Worm (Caenorhabditis elegans) whole organism, L1 larva: Measurements from ENCODE around the gene R10F2.5.

Experiments
- aha-1 ChIP-seq: fragments of 150-350 bp; optimal IDR thresholded peaks from 2 replicates; lab custom pipeline; 2014; ENCODE audit warnings: missing biosample characterization, missing genetic modification characterization
- aly-2 ChIP-seq: fragments of 150-350 bp; optimal IDR thresholded peaks from 2 replicates; lab custom pipeline; 2014; ENCODE audit warnings: missing biosample characterization, missing genetic modification characterization
- blmp-1 ChIP-seq: fragments of 150-350 bp; optimal IDR thresholded peaks from 2 replicates; lab custom pipeline; 2014; ENCODE audit warnings: missing biosample characterization, missing genetic modification characterization
- ceh-8 ChIP-seq: fragments of 200-800 bp; sonication (Bioruptor generic); optimal IDR thresholded peaks from 2 replicates; lab custom pipeline; 2018; ENCODE audit warnings: mild to moderate bottlenecking, missing genetic modification characterization, moderate library complexity, missing compliant biosample characterization
- ces-1 ChIP-seq: fragments of 150-350 bp; optimal IDR thresholded peaks from 2 replicates; lab custom pipeline; 2014; ENCODE audit warnings: missing biosample characterization, missing genetic modification reagents, missing genetic modification characterization
- dpl-1 ChIP-seq, 3 experiments: fragments of 150-350 bp in 2 of 3; sonication (generic microtip) in 1 of 3; optimal IDR thresholded peaks; 2 replicates each; lab custom pipeline; 2014 to 2017; ENCODE audit warnings: missing biosample characterization in 3 of 3, missing genetic modification characterization in 3 of 3, missing genetic modification reagents in 3 of 3
- dsc-1 ChIP-seq: sonication (generic microtip); optimal IDR thresholded peaks from 2 replicates; lab custom pipeline; 2016; ENCODE audit warnings: mild to moderate bottlenecking, missing genetic modification characterization, missing compliant biosample characterization
- efl-1 ChIP-seq, 4 experiments: fragments of 150-350 bp; optimal IDR thresholded peaks in 3 of 4; peaks in 1 of 4; 1 replicate in 1 of 4; 2 replicates in 3 of 4; lab custom pipeline; 2014; ENCODE audit warnings: missing biosample characterization in 2 of 4, missing genetic modification characterization in 2 of 4, missing genetic modification reagents in 2 of 4
- efl-3 ChIP-seq: fragments of 200-800 bp; sonication (Bioruptor generic); optimal IDR thresholded peaks from 2 replicates; lab custom pipeline; 2018; ENCODE audit warnings: mild to moderate bottlenecking, missing genetic modification characterization, missing compliant biosample characterization
- egl-13 ChIP-seq: sonication (generic microtip); optimal IDR thresholded peaks from 2 replicates; lab custom pipeline; 2016; ENCODE audit warnings: missing genotype, missing genetic modification reagents, missing genetic modification characterization, missing compliant biosample characterization
- elt-2 ChIP-seq: sonication (generic microtip); optimal IDR thresholded peaks from 2 replicates; lab custom pipeline; 2016; ENCODE audit warnings: missing genetic modification characterization, mild to moderate bottlenecking, inconsistent platforms, missing compliant biosample characterization, missing genetic modification reagents
- ets-5 ChIP-seq: fragments of 200-800 bp; sonication (Bioruptor generic); IDR thresholded peaks from 2 replicates; pipeline ENCODE4 v1.3.6; 2022; ENCODE audit warnings: missing genetic modification characterization, missing compliant biosample characterization
- fkh-4 ChIP-seq: sonication (generic microtip); optimal IDR thresholded peaks from 2 replicates; lab custom pipeline; 2016; ENCODE audit warnings: missing compliant biosample characterization, missing genetic modification characterization, borderline replicate concordance
- hlh-17 ChIP-seq: fragments of 200-800 bp; sonication (Bioruptor generic); optimal IDR thresholded peaks from 2 replicates; lab custom pipeline; 2018; ENCODE audit warnings: missing genetic modification characterization, mild to moderate bottlenecking, missing compliant biosample characterization, moderate library complexity, borderline replicate concordance
- irx-1 ChIP-seq: sonication (generic microtip); optimal IDR thresholded peaks from 2 replicates; lab custom pipeline; 2016; ENCODE audit warnings: missing genetic modification characterization, missing compliant biosample characterization
- jun-1 ChIP-seq: fragments of 150-350 bp; optimal IDR thresholded peaks from 2 replicates; lab custom pipeline; 2014; ENCODE audit warnings: missing biosample characterization, missing genetic modification reagents, missing genetic modification characterization
- lin-14 ChIP-seq: fragments of 200-800 bp; sonication (Bioruptor generic); optimal IDR thresholded peaks from 2 replicates; lab custom pipeline; 2018; ENCODE audit warnings: mild to moderate bottlenecking, missing genetic modification characterization, moderate library complexity, missing compliant biosample characterization
- lin-15B ChIP-seq: fragments of 150-350 bp; sonication (generic microtip); optimal IDR thresholded peaks from 3 replicates; lab custom pipeline; 2014; ENCODE audit warnings: missing biosample characterization, missing genetic modification characterization
- lin-39 ChIP-seq: fragments of 150-350 bp; optimal IDR thresholded peaks from 2 replicates; lab custom pipeline; 2014; ENCODE audit warnings: missing biosample characterization, missing genetic modification reagents, missing genetic modification characterization
- lir-3 ChIP-seq: sonication (generic microtip); optimal IDR thresholded peaks from 2 replicates; lab custom pipeline; 2016; ENCODE audit warnings: mild to moderate bottlenecking, missing genetic modification characterization, moderate library complexity, missing compliant biosample characterization; ENCODE audit not compliant: poor library complexity
- lsy-2 ChIP-seq, 2 experiments: fragments of 150-350 bp; optimal IDR thresholded peaks; 2 replicates each; lab custom pipeline; 2014; ENCODE audit warnings: missing biosample characterization in 2 of 2, missing genetic modification characterization in 2 of 2
- mab-9 ChIP-seq: fragments of 200-800 bp; sonication (Bioruptor generic); IDR thresholded peaks from 2 replicates; pipeline ENCODE4 v1.3.6; 2022; ENCODE audit warnings: missing genetic modification reagents, missing genetic modification characterization, missing compliant biosample characterization
- mdl-1 ChIP-seq, 2 experiments: fragments of 150-350 bp; optimal IDR thresholded peaks; 2 replicates each; lab custom pipeline; 2014 to 2017; ENCODE audit warnings: missing biosample characterization in 2 of 2, missing genetic modification characterization in 2 of 2, inconsistent platforms in 1 of 2
- mef-2 ChIP-seq: fragments of 150-350 bp; optimal IDR thresholded peaks from 2 replicates; lab custom pipeline; 2014; ENCODE audit warnings: missing biosample characterization, missing genetic modification characterization
- mep-1 ChIP-seq: fragments of 150-350 bp; optimal IDR thresholded peaks from 2 replicates; lab custom pipeline; 2014; ENCODE audit warnings: missing biosample characterization, missing genetic modification characterization
- nhr-11 ChIP-seq: fragments of 150-350 bp; optimal IDR thresholded peaks from 2 replicates; lab custom pipeline; 2014; ENCODE audit warnings: missing biosample characterization, missing genetic modification characterization
- nhr-12 ChIP-seq: sonication (generic microtip); optimal IDR thresholded peaks from 2 replicates; lab custom pipeline; 2017; ENCODE audit warnings: missing biosample characterization, missing genetic modification characterization
- nhr-19 ChIP-seq: fragments of 200-800 bp; sonication (Bioruptor generic); conservative IDR thresholded peaks from 2 replicates; pipeline ENCODE4 v1.3.6; 2022; ENCODE audit warnings: missing genetic modification characterization, missing compliant biosample characterization
- nhr-20 ChIP-seq: sonication (generic microtip); optimal IDR thresholded peaks from 2 replicates; lab custom pipeline; 2016; ENCODE audit warnings: mild to moderate bottlenecking, missing genetic modification characterization, missing compliant biosample characterization
- nhr-47 ChIP-seq: sonication (generic microtip); optimal IDR thresholded peaks from 2 replicates; lab custom pipeline; 2016; ENCODE audit warnings: mild to moderate bottlenecking, missing genetic modification characterization, moderate library complexity, missing compliant biosample characterization
- nhr-71 ChIP-seq: sonication (generic microtip); optimal IDR thresholded peaks from 2 replicates; lab custom pipeline; 2016; ENCODE audit warnings: mild to moderate bottlenecking, missing genetic modification characterization, moderate library complexity, missing compliant biosample characterization
- nhr-84 ChIP-seq: sonication (generic microtip); optimal IDR thresholded peaks from 2 replicates; lab custom pipeline; 2017; ENCODE audit warnings: missing biosample characterization, missing genetic modification characterization
- nhr-85 ChIP-seq: sonication (generic microtip); peaks from one replicate; lab custom pipeline; 2016; ENCODE audit warnings: missing genetic modification characterization, inconsistent platforms, missing compliant biosample characterization
- pqm-1 ChIP-seq: sonication (generic microtip); optimal IDR thresholded peaks from 3 replicates; lab custom pipeline; 2017; ENCODE audit warnings: missing biosample characterization, missing genetic modification characterization
- rnt-1 ChIP-seq: sonication (generic microtip); optimal IDR thresholded peaks from 2 replicates; lab custom pipeline; 2016; ENCODE audit warnings: mild to moderate bottlenecking, missing genetic modification characterization, moderate library complexity, missing compliant biosample characterization
- skn-1 ChIP-seq: fragments of 150-350 bp; optimal IDR thresholded peaks from 2 replicates; lab custom pipeline; 2014; ENCODE audit warnings: missing biosample characterization, missing genetic modification characterization
- sox-4 ChIP-seq: sonication (generic microtip); optimal IDR thresholded peaks from 2 replicates; lab custom pipeline; 2016; ENCODE audit warnings: missing genetic modification characterization, missing compliant biosample characterization
- sup-37 ChIP-seq: fragments of 200-800 bp; sonication (Bioruptor generic); optimal IDR thresholded peaks from 2 replicates; lab custom pipeline; 2018; ENCODE audit warnings: mild to moderate bottlenecking, missing genetic modification characterization, missing compliant biosample characterization
- swsn-7 ChIP-seq: sonication (generic microtip); optimal IDR thresholded peaks from 2 replicates; lab custom pipeline; 2016; ENCODE audit warnings: missing genetic modification characterization, missing compliant biosample characterization
- tbx-2 ChIP-seq: sonication (generic microtip); optimal IDR thresholded peaks from 2 replicates; lab custom pipeline; 2016; ENCODE audit warnings: missing genetic modification characterization, missing compliant biosample characterization
- unc-130 ChIP-seq: fragments of 150-350 bp; optimal IDR thresholded peaks from 2 replicates; lab custom pipeline; 2017; ENCODE audit warnings: missing biosample characterization, missing genetic modification characterization, inconsistent platforms
- zag-1 ChIP-seq: fragments of 150-350 bp; optimal IDR thresholded peaks from 2 replicates; lab custom pipeline; 2014; ENCODE audit warnings: missing biosample characterization, missing genetic modification characterization
- zip-4 ChIP-seq: fragments of 200-800 bp; sonication (Bioruptor generic); optimal IDR thresholded peaks from 2 replicates; lab custom pipeline; 2018; ENCODE audit warnings: mild to moderate bottlenecking, missing genetic modification characterization, moderate library complexity, missing compliant biosample characterization
- ztf-4 ChIP-seq: fragments of 150-350 bp; optimal IDR thresholded peaks from 2 replicates; lab custom pipeline; 2014; ENCODE audit warnings: missing biosample characterization, missing genetic modification characterization

Gene R10F2.5

DNA sequence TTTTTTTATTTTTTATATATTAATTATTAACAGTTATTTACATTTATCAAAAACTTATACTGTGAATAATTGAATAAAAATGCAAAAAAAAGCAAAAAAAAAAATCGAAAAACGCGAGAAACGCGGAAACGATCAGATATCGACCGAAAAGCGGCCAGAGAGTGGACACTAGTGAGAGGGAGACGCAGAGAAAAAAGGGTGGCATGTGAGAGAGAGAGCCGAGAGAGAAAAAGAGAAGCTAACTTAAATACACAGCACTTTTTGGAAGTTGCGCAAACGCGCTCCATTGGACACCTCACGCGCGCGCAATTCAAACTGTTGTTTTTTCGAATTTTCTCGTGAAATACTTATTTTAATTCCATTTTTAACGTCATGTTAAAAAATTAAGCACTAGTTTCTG is 41.9 kb upstream of the R10F2.5 start (continued):
- TF ChIP-seq egl-13 (tag; lab: Kevin White, UChicago) (peak; percentile 66), lin-15B (peak; percentile 77), lin-14 (GFP tag; lab: Kevin White, UChicago) (peak; percentile 93), pqm-1 (tag; lab: Kevin White, UChicago) (no peak), elt-2 (tag; lab: Kevin White, UChicago) (no peak), nhr-11 (tag; lab: Kevin White, UChicago) (peak; percentile 48), nhr-71 (tag; lab: Kevin White, UChicago) (peak; percentile 95), nhr-20 (tag; lab: Kevin White, UChicago) (peak; percentile 89), ces-1 (GFP tag; lab: Kevin White, UChicago) (no peak), dsc-1 (tag; lab: Kevin White, UChicago) (peak; percentile 81), ceh-8 (GFP tag; lab: Kevin White, UChicago) (peak; percentile 61), aha-1 (tag; lab: Kevin White, UChicago) (no peak), nhr-12 (tag; lab: Kevin White, UChicago) (no peak), tbx-2 (tag; lab: Kevin White, UChicago) (peak; percentile 87), mep-1 (tag; lab: Kevin White, UChicago) (peak; percentile 83), ztf-4 (tag; lab: Kevin White, UChicago) (peak; percentile 20), sup-37 (GFP tag; lab: Kevin White, UChicago) (no peak), lir-3 (tag; lab: Kevin White, UChicago) (no peak), rnt-1 (tag; lab: Kevin White, UChicago) (peak; percentile 90), aly-2 (tag; lab: Kevin White, UChicago) (peak; percentile 40), nhr-85 (tag; lab: Kevin White, UChicago) (peak; percentile 92), nhr-47 (tag; lab: Kevin White, UChicago) (peak; percentile 92), nhr-19 (GFP tag; lab: Robert Waterston, UW) (peak; percentile 91), mab-9 (GFP tag; lab: Robert Waterston, UW) (peak; percentile 76), nhr-84 (no peak), lin-39 (peak; percentile 21), mdl-1 (tag; optimal IDR thresholded peaks at IDR 0.05; lab: Kevin White, UChicago) (peak in 1 of 2 experiments; percentile 70), unc-130 (tag; lab: Kevin White, UChicago) (peak; percentile 69), ets-5 (no peak), skn-1 (peak; percentile 42), hlh-17 (GFP tag; lab: Kevin White, UChicago) (no peak), sox-4 (tag; lab: Kevin White, UChicago) (peak; percentile 50), zip-4 (peak; percentile 50), efl-1 (optimal IDR thresholded peaks at IDR 0.05; lab: Kevin White, UChicago) (peak; percentile 83 to 95), efl-1 (GFP tag; optimal IDR thresholded peaks at IDR 0.05 in 1 of 2; lab: Kevin White, UChicago) (peak; percentile 93 to 99), jun-1 (peak; percentile 59), efl-3 (GFP tag; lab: Kevin White, UChicago) (no peak), dpl-1 (GFP tag; optimal IDR thresholded peaks at IDR 0.05; lab: Kevin White, UChicago) (peak; percentile 90 to 91 (median 90)), irx-1 (tag; lab: Kevin White, UChicago) (peak; percentile 80), fkh-4 (peak; percentile 2), lsy-2 (tag; optimal IDR thresholded peaks at IDR 0.05; lab: Kevin White, UChicago) (peak; percentile 84 to 90), zag-1 (tag; lab: Kevin White, UChicago) (no peak), swsn-7 (tag; lab: Kevin White, UChicago) (peak; percentile 88), blmp-1 (tag; lab: Kevin White, UChicago) (peak; percentile 67), mef-2 (tag; lab: Kevin White, UChicago) (peak; percentile 19)
